Fruit fly (Drosophila melanogaster) whole organism, embryonic: ENCODE results near the gene CG32983.
A peak's percentile ranks its signal among the peaks of the same experiment; 100 is the strongest.

Experiments used
- Asciz ChIP-seq: fragments of 200-800 bp; sonication (Bioruptor generic); optimal IDR thresholded peaks from 2 replicates; lab custom pipeline; 2017; ENCODE audit warnings: missing biosample characterization, mild to moderate bottlenecking, missing genetic modification characterization, missing genetic modification reagents
- CG1024 ChIP-seq: fragments of 200-800 bp; sonication (Bioruptor generic); IDR thresholded peaks from 2 replicates; pipeline ENCODE4 v1.3.6; 2022; ENCODE audit warnings: missing biosample characterization, missing genetic modification characterization
- CG10462 ChIP-seq: fragments of 200-800 bp; sonication (Bioruptor generic); optimal IDR thresholded peaks from 2 replicates; lab custom pipeline; 2016; ENCODE audit warnings: missing biosample characterization, missing genetic modification characterization
- CG12391 ChIP-seq: fragments of 200-800 bp; sonication (Bioruptor generic); optimal IDR thresholded peaks from 3 replicates; lab custom pipeline; 2018; ENCODE audit warnings: missing biosample characterization, mild to moderate bottlenecking, missing genetic modification characterization, moderate library complexity
- CG13123 ChIP-seq: fragments of 200-800 bp; sonication (Bioruptor generic); optimal IDR thresholded peaks from 2 replicates; lab custom pipeline; 2016; ENCODE audit warnings: missing biosample characterization, missing genetic modification characterization
- CG13775 ChIP-seq: fragments of 200-800 bp; sonication (Bioruptor generic); optimal IDR thresholded peaks from 3 replicates; lab custom pipeline; 2017; ENCODE audit warnings: missing biosample characterization, mild to moderate bottlenecking, missing genetic modification characterization
- CG17361 ChIP-seq: fragments of 200-800 bp; sonication (Bioruptor generic); IDR thresholded peaks from 3 replicates; pipeline ENCODE4 v1.3.6; 2022; ENCODE audit warnings: missing biosample characterization, missing genetic modification characterization
- CG1792 ChIP-seq: fragments of 200-800 bp; sonication (Bioruptor generic); optimal IDR thresholded peaks from 2 replicates; lab custom pipeline; 2016; ENCODE audit warnings: missing biosample characterization, missing genetic modification characterization
- CG18262 ChIP-seq: fragments of 200-800 bp; optimal IDR thresholded peaks from 3 replicates; lab custom pipeline; 2019; ENCODE audit warnings: missing biosample characterization, mild to moderate bottlenecking, missing genetic modification characterization, moderate library complexity
- CG2120 ChIP-seq: fragments of 200-800 bp; sonication (Bioruptor generic); optimal IDR thresholded peaks from 3 replicates; lab custom pipeline; 2016; ENCODE audit warnings: missing biosample characterization, missing genetic modification characterization
- CG2712 ChIP-seq: fragments of 200-800 bp; optimal IDR thresholded peaks from 3 replicates; lab custom pipeline; 2019; ENCODE audit warnings: missing biosample characterization, mild to moderate bottlenecking, missing genetic modification characterization, moderate library complexity
- CG32532 ChIP-seq: fragments of 200-800 bp; sonication (Bioruptor generic); IDR thresholded peaks from 2 replicates; pipeline ENCODE4 v1.3.6; 2022; ENCODE audit warnings: missing biosample characterization, missing genetic modification characterization
- CG4424 ChIP-seq: fragments of 200-800 bp; sonication (Bioruptor generic); optimal IDR thresholded peaks from 3 replicates; lab custom pipeline; 2016; ENCODE audit warnings: missing biosample characterization, missing genetic modification characterization
- CG5245 ChIP-seq: fragments of 200-800 bp; sonication (Bioruptor generic); optimal IDR thresholded peaks from 3 replicates; lab custom pipeline; 2016; ENCODE audit warnings: missing biosample characterization, missing genetic modification characterization
- CG7963 ChIP-seq: fragments of 200-800 bp; sonication (Bioruptor generic); IDR thresholded peaks from 3 replicates; pipeline ENCODE4 v1.3.6; 2022; ENCODE audit warnings: missing biosample characterization, missing genetic modification characterization; ENCODE audit not compliant: partially characterized antibody
- CG9727 ChIP-seq: fragments of 200-800 bp; sonication (Bioruptor generic); optimal IDR thresholded peaks from 3 replicates; lab custom pipeline; 2017; ENCODE audit warnings: missing biosample characterization, mild to moderate bottlenecking, missing genetic modification characterization
- Chrac-16 ChIP-seq: fragments of 200-800 bp; sonication (Bioruptor generic); optimal IDR thresholded peaks from 3 replicates; lab custom pipeline; 2016; ENCODE audit warnings: missing biosample characterization, missing genetic modification characterization
- CrebB ChIP-seq: fragments of 200-800 bp; sonication (Bioruptor generic); optimal IDR thresholded peaks from 3 replicates; lab custom pipeline; 2018; ENCODE audit warnings: missing biosample characterization, mild to moderate bottlenecking, missing genetic modification characterization
- Deaf1 ChIP-seq: fragments of 200-800 bp; optimal IDR thresholded peaks from 3 replicates; lab custom pipeline; 2019; ENCODE audit warnings: missing biosample characterization, mild to moderate bottlenecking, missing genetic modification characterization, moderate library complexity
- Dref ChIP-seq: fragments of 200-800 bp; sonication (Bioruptor generic); IDR thresholded peaks from 2 replicates; pipeline ENCODE4 v1.3.6; 2022; ENCODE audit warnings: missing biosample characterization, missing genetic modification characterization
- H2.0 ChIP-seq: fragments of 200-800 bp; sonication (Bioruptor generic); IDR thresholded peaks from 2 replicates; pipeline ENCODE4 v1.3.6; 2022; ENCODE audit warnings: missing biosample characterization, missing genetic modification characterization
- HHEX ChIP-seq: fragments of 200-800 bp; sonication (Bioruptor generic); optimal IDR thresholded peaks from 3 replicates; lab custom pipeline; 2017; ENCODE audit warnings: missing biosample characterization, mild to moderate bottlenecking, missing genetic modification characterization, missing genetic modification reagents
- Med ChIP-seq: fragments of 200-800 bp; sonication (Bioruptor generic); peaks from one replicate; lab custom pipeline; 2016; ENCODE audit warnings: missing biosample characterization, missing genetic modification characterization, mild to moderate bottlenecking, inconsistent platforms, moderate library complexity
- Meics ChIP-seq: fragments of 200-800 bp; sonication (Bioruptor generic); optimal IDR thresholded peaks from 2 replicates; lab custom pipeline; 2017; ENCODE audit warnings: missing biosample characterization, mild to moderate bottlenecking, missing genetic modification characterization
- Mrtf ChIP-seq: fragments of 200-800 bp; sonication (Bioruptor generic); IDR thresholded peaks from 3 replicates; pipeline ENCODE4 v1.3.6; 2022; ENCODE audit warnings: missing biosample characterization, missing genetic modification characterization
- Oli ChIP-seq: fragments of 200-800 bp; sonication (Bioruptor generic); optimal IDR thresholded peaks from 2 replicates; lab custom pipeline; 2018; ENCODE audit warnings: missing biosample characterization, mild to moderate bottlenecking, missing genetic modification characterization, moderate library complexity
- Trl ChIP-seq, 3 experiments: fragments of >200 bp in 2 of 3; fragments of 200-800 bp in 1 of 3; sonication (Bioruptor generic) in 1 of 3; optimal IDR thresholded peaks; 2 replicates in 1 of 3; 3 replicates in 2 of 3; lab custom pipeline; 2016 to 2017; ENCODE audit warnings: missing biosample characterization in 1 of 3, missing genetic modification characterization in 1 of 3
- Xbp1 ChIP-seq: fragments of 200-800 bp; sonication (Bioruptor generic); optimal IDR thresholded peaks from 3 replicates; lab custom pipeline; 2016; ENCODE audit warnings: missing biosample characterization, mild to moderate bottlenecking, missing genetic modification characterization
- ab ChIP-seq: fragments of 200-800 bp; sonication (Bioruptor generic); optimal IDR thresholded peaks from 2 replicates; lab custom pipeline; 2016; ENCODE audit warnings: missing biosample characterization, missing genetic modification characterization
- ac ChIP-seq: fragments of 200-800 bp; sonication (Bioruptor generic); optimal IDR thresholded peaks from 3 replicates; lab custom pipeline; 2017; ENCODE audit warnings: missing biosample characterization, mild to moderate bottlenecking, missing genetic modification characterization
- amos ChIP-seq: fragments of 200-800 bp; sonication (Bioruptor generic); IDR thresholded peaks from 2 replicates; pipeline ENCODE4 v1.3.6; 2022; ENCODE audit warnings: missing biosample characterization, missing genetic modification characterization; ENCODE audit not compliant: partially characterized antibody
- ase ChIP-seq: fragments of 200-800 bp; sonication (Bioruptor generic); IDR thresholded peaks from 3 replicates; pipeline ENCODE4 v1.3.6; 2022; ENCODE audit warnings: missing biosample characterization, missing genetic modification characterization
- az2 ChIP-seq: fragments of 200-800 bp; sonication (Bioruptor generic); optimal IDR thresholded peaks from 3 replicates; lab custom pipeline; 2016; ENCODE audit warnings: missing biosample characterization, missing genetic modification characterization
- bigmax ChIP-seq: fragments of 200-800 bp; sonication (Bioruptor generic); optimal IDR thresholded peaks from 2 replicates; lab custom pipeline; 2018; ENCODE audit warnings: missing biosample characterization, mild to moderate bottlenecking, missing genetic modification characterization
- br ChIP-seq: fragments of >200 bp; optimal IDR thresholded peaks from 2 replicates; lab custom pipeline; 2017
- dmrt11E ChIP-seq: fragments of 200-800 bp; sonication (Bioruptor generic); optimal IDR thresholded peaks from 3 replicates; lab custom pipeline; 2018; ENCODE audit warnings: missing biosample characterization, mild to moderate bottlenecking, missing genetic modification characterization, moderate library complexity
- fd102C ChIP-seq: fragments of 200-800 bp; sonication (Bioruptor generic); optimal IDR thresholded peaks from 2 replicates; lab custom pipeline; 2018; ENCODE audit warnings: missing biosample characterization, mild to moderate bottlenecking, missing genetic modification characterization, moderate library complexity
- fu2 ChIP-seq: fragments of 200-800 bp; sonication (Bioruptor generic); optimal IDR thresholded peaks from 2 replicates; lab custom pipeline; 2016; ENCODE audit warnings: missing biosample characterization, missing genetic modification characterization
- grau ChIP-seq: fragments of 200-800 bp; optimal IDR thresholded peaks from 3 replicates; lab custom pipeline; 2019; ENCODE audit warnings: missing biosample characterization, mild to moderate bottlenecking, missing genetic modification characterization, moderate library complexity
- grn ChIP-seq: fragments of 200-800 bp; sonication (Bioruptor generic); optimal IDR thresholded peaks from 3 replicates; lab custom pipeline; 2017; ENCODE audit warnings: missing biosample characterization, missing genetic modification characterization
- jing ChIP-seq: fragments of 200-800 bp; sonication (Bioruptor generic); optimal IDR thresholded peaks from 2 replicates; lab custom pipeline; 2018; ENCODE audit warnings: missing biosample characterization, mild to moderate bottlenecking, missing genetic modification characterization
- lilli ChIP-seq: fragments of 200-800 bp; sonication (Bioruptor generic); optimal IDR thresholded peaks from 3 replicates; lab custom pipeline; 2016; ENCODE audit warnings: missing biosample characterization, missing genetic modification characterization
- phol ChIP-seq: fragments of 200-800 bp; sonication (Bioruptor generic); optimal IDR thresholded peaks from 3 replicates; lab custom pipeline; 2018; ENCODE audit warnings: missing biosample characterization, mild to moderate bottlenecking, missing genetic modification characterization, moderate library complexity
- pita ChIP-seq: fragments of 200-800 bp; sonication (Bioruptor generic); optimal IDR thresholded peaks from 2 replicates; lab custom pipeline; 2017; ENCODE audit warnings: missing biosample characterization, mild to moderate bottlenecking, missing genetic modification characterization
- rib ChIP-seq: fragments of 200-800 bp; sonication (Bioruptor generic); IDR thresholded peaks from 2 replicates; pipeline ENCODE4 v1.3.6; 2022; ENCODE audit warnings: missing biosample characterization, missing genetic modification characterization
- sens ChIP-seq: fragments of 200-800 bp; sonication (Bioruptor generic); peaks from one replicate; lab custom pipeline; 2016; ENCODE audit warnings: missing biosample characterization, missing genetic modification characterization
- sqz ChIP-seq: fragments of 200-800 bp; sonication (Bioruptor generic); optimal IDR thresholded peaks from 3 replicates; lab custom pipeline; 2018; ENCODE audit warnings: missing biosample characterization, mild to moderate bottlenecking, missing genetic modification characterization
- ssp ChIP-seq: fragments of 200-800 bp; sonication (Bioruptor generic); IDR thresholded peaks from 2 replicates; pipeline ENCODE4 v1.3.6; 2022; ENCODE audit warnings: missing biosample characterization, missing genetic modification characterization
- tio ChIP-seq: fragments of 200-800 bp; sonication (Bioruptor generic); optimal IDR thresholded peaks from 2 replicates; lab custom pipeline; 2017; ENCODE audit warnings: missing biosample characterization, missing genetic modification characterization, inconsistent platforms
- twi ChIP-seq: fragments of 200-800 bp; optimal IDR thresholded peaks from 2 replicates; lab custom pipeline; 2019; ENCODE audit warnings: missing biosample characterization, mild to moderate bottlenecking, missing genetic modification characterization, moderate library complexity
- unpg ChIP-seq: fragments of 200-800 bp; sonication (Bioruptor generic); optimal IDR thresholded peaks from 3 replicates; lab custom pipeline; 2018; ENCODE audit warnings: missing biosample characterization, mild to moderate bottlenecking, missing genetic modification characterization, moderate library complexity
- zen ChIP-seq: fragments of 200-800 bp; sonication (Bioruptor generic); optimal IDR thresholded peaks from 3 replicates; lab custom pipeline; 2018; ENCODE audit warnings: missing biosample characterization, mild to moderate bottlenecking, missing genetic modification characterization, moderate library complexity
- zfh1 ChIP-seq: fragments of 200-800 bp; sonication (Bioruptor generic); IDR thresholded peaks from 3 replicates; pipeline ENCODE4 v1.3.6; 2022; ENCODE audit warnings: missing biosample characterization, missing genetic modification characterization

Gene CG32983

DNA sequence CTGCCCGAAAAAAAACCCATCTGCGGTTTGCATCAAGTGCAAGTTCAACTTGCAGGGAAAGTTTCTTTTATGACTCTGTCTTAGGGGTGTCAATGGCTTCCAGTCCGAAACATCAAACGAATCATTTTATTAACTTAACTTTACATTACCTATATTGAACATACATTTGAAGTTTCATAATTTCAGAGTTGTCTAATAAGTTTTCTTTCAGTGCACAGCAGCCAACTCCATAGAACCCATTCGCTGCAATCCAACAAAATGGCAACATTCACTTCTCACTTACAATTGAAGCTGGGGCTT is 23.4 kb upstream of the CG32983 start (continued):
- TF ChIP-seq CG4424 (GFP tag; lab: Kevin White, UChicago) (no peak), pita (GFP tag; lab: Kevin White, UChicago) (no peak), Chrac-16 (no peak), CG18262 (peak; percentile 53), Trl (optimal IDR thresholded peaks at IDR 0.05; lab: Kevin White, UChicago) (no peak), Trl (GFP tag; optimal IDR thresholded peaks at IDR 0.05; lab: Kevin White, UChicago) (no peak), sens (GFP tag; lab: Kevin White, UChicago) (peak; percentile 78), ab (GFP tag; lab: Kevin White, UChicago) (no peak), H2.0 (GFP tag; lab: Robert Waterston, UW) (no peak), CG32532 (GFP tag; lab: Robert Waterston, UW) (no peak), CG2120 (GFP tag; lab: Kevin White, UChicago) (no peak), CG17361 (GFP tag; lab: Robert Waterston, UW) (0 out of 3 replicates have a peak, but pooled peaks have one; percentile 29), grau (tag; lab: Kevin White, UChicago) (no peak), unpg (GFP tag; lab: Kevin White, UChicago) (peak; percentile 2), tio (GFP tag; lab: Kevin White, UChicago) (no peak), Asciz (no peak), dmrt11E (tag; lab: Kevin White, UChicago) (peak; percentile 69), CG1792 (GFP tag; lab: Kevin White, UChicago) (no peak), CG7963 (GFP tag; lab: Robert Waterston, UW) (no peak), CG5245 (GFP tag; lab: Kevin White, UChicago) (no peak), CG1024 (GFP tag; lab: Robert Waterston, UW) (no peak), CG12391 (peak; percentile 17), amos (GFP tag; lab: Robert Waterston, UW) (no peak), Mrtf (GFP tag; lab: Robert Waterston, UW) (no peak), lilli (GFP tag; lab: Kevin White, UChicago) (peak; percentile 1), br (lab: Kevin White, UChicago) (no peak), CrebB (tag; lab: Kevin White, UChicago) (no peak), CG10462 (GFP tag; lab: Kevin White, UChicago) (no peak), fu2 (GFP tag; lab: Kevin White, UChicago) (no peak), az2 (no peak), ssp (GFP tag; lab: Robert Waterston, UW) (no peak), phol (tag; lab: Kevin White, UChicago) (peak; percentile 54), Meics (GFP tag; lab: Kevin White, UChicago) (no peak), zen (tag; lab: Kevin White, UChicago) (peak; percentile 84), sqz (no peak), Med (GFP tag; lab: Kevin White, UChicago) (peak; percentile 66), CG13775 (GFP tag; lab: Kevin White, UChicago) (no peak), rib (GFP tag; lab: Robert Waterston, UW) (no peak), HHEX (GFP tag; lab: Kevin White, UChicago) (no peak), Xbp1 (GFP tag; lab: Kevin White, UChicago) (peak; percentile 22), Deaf1 (no peak), Dref (no peak), Oli (tag; lab: Kevin White, UChicago) (no peak), CG13123 (no peak), twi (no peak), jing (GFP tag; lab: Kevin White, UChicago) (no peak), CG9727 (GFP tag; lab: Kevin White, UChicago) (peak; percentile 57), grn (GFP tag; lab: Kevin White, UChicago) (no peak), bigmax (GFP tag; lab: Kevin White, UChicago) (no peak), ase (GFP tag; lab: Robert Waterston, UW) (no peak), CG2712 (peak; percentile 50), fd102C (GFP tag; lab: Kevin White, UChicago) (peak; percentile 82), zfh1 (GFP tag; lab: Robert Waterston, UW) (no peak), ac (GFP tag; lab: Kevin White, UChicago) (peak; percentile 57)
